Worm (Caenorhabditis elegans) whole organism, L1 larva: ENCODE results near the gene ZK105.3.

Experiments
- C04F5.9 ChIP-seq: sonication (generic microtip); optimal IDR thresholded peaks from 2 replicates; lab custom pipeline; 2016; ENCODE audit warnings: missing genetic modification characterization, missing compliant biosample characterization
- aha-1 ChIP-seq: fragments of 150-350 bp; optimal IDR thresholded peaks from 2 replicates; lab custom pipeline; 2014; ENCODE audit warnings: missing biosample characterization, missing genetic modification characterization
- ama-1 ChIP-seq: fragments of 150-350 bp; optimal IDR thresholded peaks from 2 replicates; lab custom pipeline; 2014
- ceh-82 ChIP-seq, 3 experiments: fragments of 150-350 bp in 1 of 3; sonication (generic microtip) in 2 of 3; optimal IDR thresholded peaks; 2 replicates each; lab custom pipeline; 2014 to 2017; ENCODE audit warnings: missing biosample characterization in 3 of 3, missing genetic modification characterization in 3 of 3
- ceh-90 ChIP-seq: sonication (generic microtip); optimal IDR thresholded peaks from 2 replicates; lab custom pipeline; 2016; ENCODE audit warnings: missing genetic modification characterization, missing compliant biosample characterization
- dpl-1 ChIP-seq, 3 experiments: fragments of 150-350 bp in 2 of 3; sonication (generic microtip) in 1 of 3; optimal IDR thresholded peaks; 2 replicates each; lab custom pipeline; 2014 to 2017; ENCODE audit warnings: missing biosample characterization in 3 of 3, missing genetic modification characterization in 3 of 3, missing genetic modification reagents in 3 of 3
- fos-1 ChIP-seq: fragments of 150-350 bp; optimal IDR thresholded peaks from 2 replicates; lab custom pipeline; 2014; ENCODE audit warnings: missing biosample characterization, missing genetic modification characterization
- lin-13 ChIP-seq: fragments of 150-350 bp; optimal IDR thresholded peaks from 2 replicates; lab custom pipeline; 2014; ENCODE audit warnings: missing biosample characterization, missing genetic modification reagents, missing genetic modification characterization
- lsy-2 ChIP-seq, 2 experiments: fragments of 150-350 bp; optimal IDR thresholded peaks; 2 replicates each; lab custom pipeline; 2014; ENCODE audit warnings: missing biosample characterization in 2 of 2, missing genetic modification characterization in 2 of 2
- unc-62 ChIP-seq: fragments of 150-350 bp; optimal IDR thresholded peaks from 2 replicates; lab custom pipeline; 2014; ENCODE audit warnings: missing biosample characterization, missing genetic modification reagents, missing genetic modification characterization
- ztf-4 ChIP-seq: fragments of 150-350 bp; optimal IDR thresholded peaks from 2 replicates; lab custom pipeline; 2014; ENCODE audit warnings: missing biosample characterization, missing genetic modification characterization

DNA sequence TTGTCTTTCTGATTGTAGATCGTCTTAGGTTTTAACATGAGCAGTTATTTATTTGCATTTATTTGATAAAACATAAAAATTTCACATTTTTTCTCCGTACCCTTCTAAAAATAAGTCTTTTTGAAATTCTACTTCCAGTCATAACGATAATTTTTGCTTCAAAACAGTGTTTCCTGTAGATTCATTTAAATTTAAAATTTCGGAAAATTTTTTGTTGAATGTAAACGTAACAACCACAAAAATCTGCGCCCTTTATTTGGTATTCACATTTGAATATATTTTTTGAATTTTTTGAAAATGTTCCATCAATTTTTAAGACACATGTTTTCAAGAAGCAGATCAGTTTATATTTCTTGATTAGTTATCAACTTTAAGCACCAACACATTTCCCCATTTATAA is 48.4 kb downstream of the ZK105.3 start:
- no peak for TF ChIP-seq unc-62 (GFP tag; lab: Kevin White, UChicago)
- TF ChIP-seq ceh-82 (tag; optimal IDR thresholded peaks at IDR 0.05; lab: Kevin White, UChicago) = no peak
- TF ChIP-seq aha-1 (tag; lab: Kevin White, UChicago) = no peak
- no peak for TF ChIP-seq ceh-90
- TF ChIP-seq C04F5.9 (tag; lab: Kevin White, UChicago) = no peak
- no peak for TF ChIP-seq dpl-1 (GFP tag; optimal IDR thresholded peaks at IDR 0.05; lab: Kevin White, UChicago)
- no peak for TF ChIP-seq ama-1
- TF ChIP-seq lin-13 (GFP tag; lab: Kevin White, UChicago) = no peak
- no peak for TF ChIP-seq ztf-4 (tag; lab: Kevin White, UChicago)
- no peak for TF ChIP-seq fos-1 (tag; lab: Kevin White, UChicago)
- TF ChIP-seq lsy-2 (tag; optimal IDR thresholded peaks at IDR 0.05; lab: Kevin White, UChicago) = no peak
